Fruit fly (Drosophila melanogaster): ENCODE data around the gene CG14855.

Gene CG14855

dm6 chr3R:14817721-14818215, 21.7 kb downstream of the CG14855 start (continued):
- TF ChIP-seq CG18599 (GFP tag; optimal IDR thresholded peaks at IDR 0.05), result no peak
- no peak for TF ChIP-seq YL-1 (GFP tag; optimal IDR thresholded peaks at IDR 0.05)
- peak; percentile 57 for TF ChIP-seq lab (GFP tag; optimal IDR thresholded peaks at IDR 0.05)
- no peak for TF ChIP-seq zfh1 (GFP tag; IDR thresholded peaks at IDR 0.05)
- no peak for TF ChIP-seq CG11695 (GFP tag; IDR thresholded peaks at IDR 0.05)
- TF ChIP-seq kah (GFP tag; optimal IDR thresholded peaks at IDR 0.05), result peak; percentile 7
- TF ChIP-seq yki (optimal IDR thresholded peaks at IDR 0.05), result no peak
- TF ChIP-seq Sin3A (optimal IDR thresholded peaks at IDR 0.05), result no peak
- TF ChIP-seq cato (GFP tag; optimal IDR thresholded peaks at IDR 0.05; ENCODE audit: borderline replicate concordance), result no peak
- no peak for TF ChIP-seq CoRest (tag; optimal IDR thresholded peaks at IDR 0.05)
- no peak for TF ChIP-seq Optix (GFP tag; IDR thresholded peaks at IDR 0.05)
- no peak for TF ChIP-seq CG14710 (tag; optimal IDR thresholded peaks at IDR 0.05)
- no peak for TF ChIP-seq CG18619 (GFP tag; optimal IDR thresholded peaks at IDR 0.05)
- no peak for TF ChIP-seq CG10366 (GFP tag; IDR thresholded peaks at IDR 0.05)
- TF ChIP-seq BEAF-32 (GFP tag; optimal IDR thresholded peaks at IDR 0.05), result no peak
- TF ChIP-seq nerfin-1 (tag; optimal IDR thresholded peaks at IDR 0.05), result no peak
- TF ChIP-seq Taf1 (GFP tag; IDR thresholded peaks at IDR 0.05), result no peak
- TF ChIP-seq CG8924 (tag; optimal IDR thresholded peaks at IDR 0.05), result peak; percentile 13
- peak; percentile 30 for TF ChIP-seq CG17385 (GFP tag; optimal IDR thresholded peaks at IDR 0.05)
- TF ChIP-seq CG4328 (GFP tag; optimal IDR thresholded peaks at IDR 0.05), result no peak
- no peak for TF ChIP-seq fd102C (GFP tag; optimal IDR thresholded peaks at IDR 0.05)
- TF ChIP-seq inv (GFP tag; IDR thresholded peaks at IDR 0.05; ENCODE audit: partially characterized antibody), result no peak
- TF ChIP-seq CG3847 (GFP tag; IDR thresholded peaks at IDR 0.05), result no peak
- no peak for TF ChIP-seq tap (tag; optimal IDR thresholded peaks at IDR 0.05)
- TF ChIP-seq CG10543 (GFP tag; optimal IDR thresholded peaks at IDR 0.05), result peak; percentile 69
- TF ChIP-seq Meics (GFP tag; optimal IDR thresholded peaks at IDR 0.05), result no peak
- TF ChIP-seq Hr51 (GFP tag; optimal IDR thresholded peaks at IDR 0.05), result no peak
- no peak for TF ChIP-seq Kr (GFP tag; optimal IDR thresholded peaks at IDR 0.05)
- no peak for TF ChIP-seq pan (optimal IDR thresholded peaks at IDR 0.05)
- TF ChIP-seq pan (GFP tag; optimal IDR thresholded peaks at IDR 0.05 in 1 of 2, IDR thresholded peaks at IDR 0.05 in 1 of 2), result no peak
- TF ChIP-seq CG11696 (GFP tag; IDR thresholded peaks at IDR 0.05), result no peak
- no peak for TF ChIP-seq Dip2 (GFP tag; IDR thresholded peaks at IDR 0.05)
- no peak for TF ChIP-seq nmo (GFP tag; optimal IDR thresholded peaks at IDR 0.05)
- TF ChIP-seq CG11247 (GFP tag; IDR thresholded peaks at IDR 0.05), result no peak
- TF ChIP-seq CG6689 (GFP tag; IDR thresholded peaks at IDR 0.05), result no peak
- no peak for TF ChIP-seq fru (optimal IDR thresholded peaks at IDR 0.05)
- no peak for TF ChIP-seq repo (GFP tag; optimal IDR thresholded peaks at IDR 0.05)
- TF ChIP-seq ci (GFP tag; IDR thresholded peaks at IDR 0.05), result peak; percentile 64; the same call in 1 of the 3 replicates
- no peak for TF ChIP-seq CG11560 (tag; IDR thresholded peaks at IDR 0.05)
- no peak for TF ChIP-seq en (GFP tag; optimal IDR thresholded peaks at IDR 0.05)
- no peak for TF ChIP-seq CG14860 (GFP tag; IDR thresholded peaks at IDR 0.05; ENCODE audit: partially characterized antibody)
- TF ChIP-seq Nf-YC (tag; optimal IDR thresholded peaks at IDR 0.05), result peak; percentile 27
- no peak for TF ChIP-seq CG12104 (GFP tag; optimal IDR thresholded peaks at IDR 0.05)
- TF ChIP-seq exex (tag; optimal IDR thresholded peaks at IDR 0.05), result peak; percentile 61
- TF ChIP-seq Chrac-16 (GFP tag; optimal IDR thresholded peaks at IDR 0.05), result no peak
- TF ChIP-seq az2 (GFP tag; optimal IDR thresholded peaks at IDR 0.05), result no peak
- no peak for TF ChIP-seq Doc3 (GFP tag; IDR thresholded peaks at IDR 0.05; ENCODE audit: partially characterized antibody)
- no peak for TF ChIP-seq CG4424 (GFP tag; optimal IDR thresholded peaks at IDR 0.05)
- no peak for TF ChIP-seq CG10565 (GFP tag; optimal IDR thresholded peaks at IDR 0.05)
- TF ChIP-seq wdn (GFP tag; IDR thresholded peaks at IDR 0.05), result no peak
- TF ChIP-seq CG7357 (GFP tag; IDR thresholded peaks at IDR 0.05), result no peak
- no peak for TF ChIP-seq onecut (GFP tag; IDR thresholded peaks at IDR 0.05)
